Worm (Caenorhabditis elegans): ENCODE measurements around the gene kin-5.

The kin-5 gene

DNA sequence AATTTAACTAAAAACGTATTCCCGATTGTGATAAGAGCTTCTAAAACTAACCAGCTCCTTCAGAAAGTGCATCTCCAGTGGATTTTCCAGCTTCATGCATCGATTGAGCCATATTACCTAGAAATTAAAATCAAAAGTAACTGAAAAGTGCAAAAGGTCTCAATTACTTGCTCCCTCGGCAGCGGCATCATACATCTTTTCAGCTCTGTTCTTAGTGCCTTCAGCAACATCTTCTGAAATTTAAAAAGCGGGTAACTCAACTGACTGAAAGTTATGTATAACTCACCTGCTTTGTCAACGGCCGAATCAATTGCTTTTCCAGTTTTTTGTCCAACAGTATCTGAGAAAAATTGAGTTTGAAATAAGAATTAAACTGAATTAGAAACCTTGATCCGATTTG, 44.6 kb downstream of the kin-5 start:
- no peak for TF ChIP-seq dao-5 (tag; optimal IDR thresholded peaks at IDR 0.05)
- no peak for TF ChIP-seq him-1 (tag; optimal IDR thresholded peaks at IDR 0.05)
- TF ChIP-seq W03F9.2 (tag; optimal IDR thresholded peaks at IDR 0.05): no peak

DNA sequence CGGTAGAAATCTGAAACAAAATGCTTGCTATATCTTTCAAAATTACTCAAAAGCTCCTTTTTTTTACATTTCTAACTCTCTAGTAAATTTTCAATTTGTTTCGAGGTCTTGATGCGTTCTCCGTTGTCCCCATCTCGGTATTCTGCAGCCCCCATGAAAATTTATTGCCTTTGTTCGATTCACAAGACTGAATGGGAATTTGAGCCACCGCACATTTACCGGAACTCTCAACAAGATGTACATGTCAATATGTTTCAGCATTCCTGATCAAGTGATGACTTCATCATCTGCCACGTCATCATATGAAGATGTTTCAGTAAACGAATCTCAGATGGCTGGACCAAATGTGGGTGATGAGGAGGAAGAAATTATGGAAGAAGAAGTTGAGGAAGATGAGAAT, 48.6 kb downstream of the kin-5 start:
- no peak for TF ChIP-seq dao-5 (tag; optimal IDR thresholded peaks at IDR 0.05)
- no peak for TF ChIP-seq W03F9.2 (tag; optimal IDR thresholded peaks at IDR 0.05)
- TF ChIP-seq him-1 (tag; optimal IDR thresholded peaks at IDR 0.05): no peak

DNA sequence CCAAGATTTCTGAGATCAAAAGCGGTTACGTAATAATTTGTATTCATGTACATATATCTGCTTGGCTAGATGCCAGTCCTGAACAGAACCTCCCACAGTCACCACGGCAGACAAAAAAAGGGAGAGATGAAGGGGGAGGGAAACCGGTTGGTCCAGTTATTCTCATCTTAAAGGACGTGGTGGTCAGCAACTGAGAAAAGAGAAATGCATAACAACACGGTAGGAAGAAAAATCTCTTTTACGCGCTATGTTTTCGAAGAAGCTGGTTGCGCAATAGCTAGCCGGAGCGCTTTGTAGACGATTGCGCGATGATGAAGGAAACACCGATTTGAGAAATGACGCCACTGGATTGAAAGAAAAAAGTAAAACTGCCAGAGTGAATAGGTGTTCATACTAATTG, 51.0 kb downstream of the kin-5 start:
- no peak for TF ChIP-seq dao-5 (tag; optimal IDR thresholded peaks at IDR 0.05)
- TF ChIP-seq W03F9.2 (tag; optimal IDR thresholded peaks at IDR 0.05): no peak
- TF ChIP-seq him-1 (tag; optimal IDR thresholded peaks at IDR 0.05): no peak

Measured in whole organism, L4/young adult.